Fruit fly (Drosophila melanogaster): ENCODE data around the gene CG11030.

The CG11030 gene

DNA sequence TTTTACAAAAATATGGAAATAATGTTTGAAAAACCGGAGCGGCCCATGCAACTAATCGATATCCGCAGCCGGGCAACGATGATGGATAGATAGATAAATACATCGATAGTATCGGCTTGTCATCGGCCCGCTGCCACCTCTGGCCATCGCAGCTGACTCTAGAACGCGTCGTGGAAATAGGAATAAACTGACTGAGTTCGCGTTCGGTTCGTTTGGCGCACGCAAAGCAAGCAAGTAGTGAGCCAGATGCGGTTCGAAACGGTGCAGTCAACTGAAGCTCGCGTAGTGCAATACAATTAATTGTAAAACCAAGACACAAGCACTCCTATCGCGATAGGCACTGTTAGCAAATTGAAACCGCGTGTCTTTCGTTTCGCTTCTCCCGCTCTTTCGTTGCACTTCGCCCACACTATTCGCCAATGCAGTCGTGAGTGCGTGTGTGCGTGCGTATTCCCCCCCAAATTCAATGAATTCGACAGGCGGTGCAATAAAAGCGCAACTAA, at the start of gene CG11030:
TSS of gene CG11030 (plus strand) at position 136 of the 503 bp plus-strand sequence.
- TF ChIP-seq Eip78C (GFP tag), result peak; percentile 38
- TF ChIP-seq svp (GFP tag), result peak; percentile 56
- TF ChIP-seq ss (GFP tag; optimal IDR thresholded peaks at IDR 0.05), result peak in 1 of 2 experiments; percentile 58
- peak; percentile 42 for TF ChIP-seq CG1621 (tag; optimal IDR thresholded peaks at IDR 0.05)
- 0 out of 3 replicates have a peak, but pooled peaks have one; percentile 9 for TF ChIP-seq eg (GFP tag; IDR thresholded peaks at IDR 0.05)
- TF ChIP-seq CG6163 (GFP tag; IDR thresholded peaks at IDR 0.05), result 0 out of 3 replicates have a peak, but pooled peaks have one; percentile 55
- TF ChIP-seq CG34406 (GFP tag; optimal IDR thresholded peaks at IDR 0.05), result no peak
- no peak for TF ChIP-seq CG8319 (GFP tag; optimal IDR thresholded peaks at IDR 0.05)

DNA sequence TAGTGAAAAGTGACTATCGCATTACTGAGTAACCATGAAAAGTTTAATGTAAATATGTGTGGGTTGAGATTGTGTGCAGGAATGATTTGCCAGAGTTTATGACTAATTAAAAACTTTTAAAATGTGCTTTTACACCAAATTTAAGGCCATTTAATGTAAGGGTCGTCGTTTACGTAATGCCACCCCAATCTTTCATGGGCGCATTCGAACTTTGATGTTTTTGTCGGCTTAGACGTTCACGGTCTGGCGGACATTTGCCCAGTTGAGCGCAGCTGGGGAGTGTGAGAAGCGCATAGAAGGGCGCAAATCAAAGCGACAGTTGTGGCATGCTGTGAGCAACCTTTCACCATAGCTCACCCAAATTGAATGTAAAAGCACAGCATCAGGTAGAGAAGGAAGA, 46.2 kb upstream of the CG11030 start, which contains the start of gene CG12511:
TSS of gene CG12511 (plus strand) at position 301 of the 400 bp plus-strand sequence.
- no peak for TF ChIP-seq CG31627 (GFP tag; optimal IDR thresholded peaks at IDR 0.05)
- TF ChIP-seq fkh (GFP tag; optimal IDR thresholded peaks at IDR 0.05), result no peak
- TF ChIP-seq fd59A (GFP tag; optimal IDR thresholded peaks at IDR 0.05), result no peak

DNA sequence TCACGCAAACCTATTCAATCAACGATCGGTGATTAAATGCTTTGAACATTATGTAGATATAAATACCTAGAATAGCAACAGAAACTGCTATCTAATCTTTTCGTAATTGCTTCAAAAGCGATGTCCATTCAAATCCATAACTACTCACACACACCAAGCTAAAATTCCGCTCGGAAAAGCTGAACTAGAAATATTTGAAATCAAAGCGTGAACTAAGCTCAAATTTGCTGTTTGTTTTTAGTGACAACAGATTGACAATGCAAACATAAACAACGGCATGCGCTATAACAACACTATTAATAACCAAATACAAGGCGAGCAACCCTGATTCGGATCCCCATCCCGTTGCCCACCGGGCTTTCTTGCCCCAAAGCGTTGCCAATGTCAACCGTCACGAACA, 18.4 kb upstream of the CG11030 start, which contains the start of gene CG7236:
TSS of gene CG7236 (plus strand) at position 301 of the 400 bp plus-strand sequence.
- TF ChIP-seq vri (GFP tag; optimal IDR thresholded peaks at IDR 0.05) (no peak), Eip78C (GFP tag) (no peak), Sox14 (GFP tag; optimal IDR thresholded peaks at IDR 0.05) (no peak), CG8119 (GFP tag; IDR thresholded peaks at IDR 0.05) (no peak), CG15336 (GFP tag; IDR thresholded peaks at IDR 0.05) (no peak), achi (GFP tag; optimal IDR thresholded peaks at IDR 0.05) (no peak), eg (GFP tag; IDR thresholded peaks at IDR 0.05) (no peak), fd59A (GFP tag; optimal IDR thresholded peaks at IDR 0.05) (no peak), CG11294 (GFP tag; IDR thresholded peaks at IDR 0.05) (no peak), cyc (GFP tag; optimal IDR thresholded peaks at IDR 0.05) (no peak), lz (GFP tag; optimal IDR thresholded peaks at IDR 0.05) (no peak), CG8632 (GFP tag; optimal IDR thresholded peaks at IDR 0.05) (no peak), CG11902 (GFP tag; optimal IDR thresholded peaks at IDR 0.05) (no peak), CG1621 (tag; optimal IDR thresholded peaks at IDR 0.05) (no peak), salr (GFP tag; optimal IDR thresholded peaks at IDR 0.05) (no peak), fd85E (GFP tag; optimal IDR thresholded peaks at IDR 0.05) (no peak), Hr38 (GFP tag; optimal IDR thresholded peaks at IDR 0.05) (no peak), CG4318 (GFP tag; optimal IDR thresholded peaks at IDR 0.05) (no peak), CG6854 (GFP tag; optimal IDR thresholded peaks at IDR 0.05) (no peak)

- no peak for TF ChIP-seq net (GFP tag; optimal IDR thresholded peaks at IDR 0.05)
- no peak for TF ChIP-seq OdsH (GFP tag; optimal IDR thresholded peaks at IDR 0.05)
- no peak for TF ChIP-seq Gug (GFP tag; IDR thresholded peaks at IDR 0.05)
- no peak for TF ChIP-seq Blimp-1 (GFP tag; optimal IDR thresholded peaks at IDR 0.05)
- no peak for TF ChIP-seq Ets21C (GFP tag; optimal IDR thresholded peaks at IDR 0.05)
- no peak for TF ChIP-seq lz (GFP tag; optimal IDR thresholded peaks at IDR 0.05)
- TF ChIP-seq achi (GFP tag; optimal IDR thresholded peaks at IDR 0.05), result no peak
Measured at dm6 chr2L:5716580-5716979, 7.9 kb upstream of the CG11030 start, which contains the start of the genes CG14007 and CG34011. TSS of gene CG14007 (minus strand) at chr2L:5716680. TSS of gene CG34011 (plus strand) at chr2L:5716701.

DNA sequence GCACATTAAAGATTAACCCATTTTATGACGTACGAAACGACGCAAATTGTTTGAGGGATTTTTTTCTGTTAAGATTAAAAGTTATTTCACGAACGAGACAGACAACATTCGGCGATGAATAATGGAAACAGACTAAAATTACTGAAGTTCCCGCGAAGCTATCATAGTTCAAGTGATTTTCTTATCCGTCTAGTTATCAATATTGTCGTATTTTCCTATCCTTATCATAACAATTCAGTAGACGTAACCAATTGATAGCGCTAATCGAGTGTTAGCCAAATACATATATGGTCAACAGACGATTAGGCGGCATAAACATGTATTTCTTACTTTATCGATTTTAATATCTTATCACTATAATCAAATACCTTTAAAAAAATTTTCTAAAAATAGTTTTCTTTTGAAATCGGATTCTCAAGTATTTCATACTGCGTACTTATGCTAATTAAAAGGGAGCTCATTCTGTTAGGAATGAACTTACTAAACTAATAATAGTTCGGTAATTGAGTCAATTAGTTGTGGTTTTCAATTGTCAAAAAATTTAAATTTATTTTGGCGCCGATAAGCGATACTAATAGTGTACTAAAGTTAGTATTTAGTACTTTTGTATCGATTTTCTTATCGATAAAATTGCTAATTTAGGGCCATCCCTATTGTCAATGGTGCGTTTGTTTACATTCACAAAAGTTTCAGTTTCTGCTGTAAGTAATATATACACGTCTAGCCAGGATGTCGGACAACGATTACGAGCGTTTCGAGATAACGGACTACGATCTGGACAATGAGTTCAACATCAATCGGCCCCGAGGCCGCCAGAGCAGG, 3.8 kb upstream of the CG11030 start, which contains the start of the genes CG11149 and sip1:
TSS of gene CG11149 (minus strand) at position 493 of the 822 bp plus-strand sequence.
TSS of gene sip1 (plus strand) at position 645 of the 822 bp plus-strand sequence.
- TF ChIP-seq CG7368 (GFP tag; optimal IDR thresholded peaks at IDR 0.05) (no peak), svp (GFP tag) (no peak), fkh (GFP tag; optimal IDR thresholded peaks at IDR 0.05) (peak; percentile 88), vri (GFP tag; optimal IDR thresholded peaks at IDR 0.05) (peak; percentile 77)

Measured in whole organism, prepupa.